Fruit fly (Drosophila melanogaster): ENCODE results near the gene per.

per gene

DNA sequence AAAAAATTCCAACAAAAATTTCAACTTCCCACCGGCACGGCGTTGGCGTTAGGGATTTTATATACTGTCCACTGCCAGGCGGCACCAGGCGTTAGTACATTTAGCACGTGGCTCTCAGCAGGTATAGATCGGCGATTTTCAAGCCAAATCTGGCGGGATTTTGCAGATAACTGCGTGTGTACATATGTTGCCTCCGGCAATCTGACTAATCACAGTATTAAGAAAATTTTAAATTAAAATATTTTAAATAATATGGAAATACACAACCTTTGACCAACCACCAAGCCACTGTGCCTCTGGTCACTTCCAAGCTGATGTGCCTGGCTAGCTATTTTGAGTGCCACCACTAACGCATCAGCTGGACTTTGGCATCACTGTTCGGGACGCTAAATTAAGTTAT lies 46.7 kb downstream of the per start, which contains the start of the genes ttm50 and CG2712 (continued):
- TF ChIP-seq CG16815 (GFP tag; optimal IDR thresholded peaks at IDR 0.05) (no peak), CG1233 (GFP tag; optimal IDR thresholded peaks at IDR 0.05) (no peak), ham (GFP tag; IDR thresholded peaks at IDR 0.05) (no peak), gsb-n (tag; optimal IDR thresholded peaks at IDR 0.05) (no peak), B-H1 (GFP tag; IDR thresholded peaks at IDR 0.05) (no peak), chm (GFP tag; IDR thresholded peaks at IDR 0.05) (no peak), CG7839 (tag; optimal IDR thresholded peaks at IDR 0.05) (no peak), klu (GFP tag; IDR thresholded peaks at IDR 0.05) (0 out of 2 replicates have a peak, but pooled peaks have one; percentile 9), ewg (GFP tag; optimal IDR thresholded peaks at IDR 0.05) (no peak), CG3407 (GFP tag; optimal IDR thresholded peaks at IDR 0.05) (no peak), gcm (GFP tag; optimal IDR thresholded peaks at IDR 0.05) (no peak), sens (GFP tag) (no peak), zf30C (GFP tag; optimal IDR thresholded peaks at IDR 0.05) (no peak), nau (GFP tag; optimal IDR thresholded peaks at IDR 0.05) (no peak), ftz-f1 (GFP tag; optimal IDR thresholded peaks at IDR 0.05) (no peak), CG7271 (tag; optimal IDR thresholded peaks at IDR 0.05) (no peak), MBD-R2 (GFP tag; IDR thresholded peaks at IDR 0.05) (peak; percentile 87), tin (GFP tag; optimal IDR thresholded peaks at IDR 0.05) (peak; percentile 45), dpn (GFP tag; optimal IDR thresholded peaks at IDR 0.05) (peak; percentile 21 to 52), CG30020 (tag; optimal IDR thresholded peaks at IDR 0.05) (peak; percentile 52), CG11504 (tag; optimal IDR thresholded peaks at IDR 0.05) (no peak), twi (tag; optimal IDR thresholded peaks at IDR 0.05) (peak; percentile 66), CG17912 (GFP tag; optimal IDR thresholded peaks at IDR 0.05) (no peak), ERR (GFP tag; optimal IDR thresholded peaks at IDR 0.05) (no peak), Blimp-1 (GFP tag; optimal IDR thresholded peaks at IDR 0.05) (no peak), ATbp (GFP tag; optimal IDR thresholded peaks at IDR 0.05) (no peak), ems (GFP tag; optimal IDR thresholded peaks at IDR 0.05) (no peak), CG7963 (GFP tag; IDR thresholded peaks at IDR 0.05; ENCODE audit: partially characterized antibody) (no peak), slp2 (GFP tag; optimal IDR thresholded peaks at IDR 0.05) (no peak), dysf (GFP tag; IDR thresholded peaks at IDR 0.05) (peak; percentile 70; the same call in 2 of the 3 replicates), nmo (GFP tag; optimal IDR thresholded peaks at IDR 0.05) (peak; percentile 84), CG5953 (GFP tag; IDR thresholded peaks at IDR 0.05) (no peak), dmrt11E (tag; optimal IDR thresholded peaks at IDR 0.05) (peak; percentile 58), caup (GFP tag; optimal IDR thresholded peaks at IDR 0.05; ENCODE audit: severe bottlenecking) (peak; percentile 51), CG8089 (GFP tag; optimal IDR thresholded peaks at IDR 0.05) (no peak), wor (GFP tag; IDR thresholded peaks at IDR 0.05) (no peak), Myb (GFP tag; optimal IDR thresholded peaks at IDR 0.05) (no peak), disco-r (GFP tag; optimal IDR thresholded peaks at IDR 0.05) (no peak), CG32767 (GFP tag; IDR thresholded peaks at IDR 0.05) (no peak), run (tag; optimal IDR thresholded peaks at IDR 0.05) (no peak), CG32772 (GFP tag; IDR thresholded peaks at IDR 0.05) (no peak), CG17361 (GFP tag; IDR thresholded peaks at IDR 0.05) (no peak; the same call in none of the 3 replicates), CG9437 (GFP tag; optimal IDR thresholded peaks at IDR 0.05) (peak; percentile 19), CG10959 (GFP tag; IDR thresholded peaks at IDR 0.05) (no peak), tll (GFP tag; optimal IDR thresholded peaks at IDR 0.05) (peak in 1 of 2 experiments; percentile 4), sim (GFP tag; IDR thresholded peaks at IDR 0.05) (no peak), unpg (GFP tag; optimal IDR thresholded peaks at IDR 0.05) (no peak), CG17186 (GFP tag; optimal IDR thresholded peaks at IDR 0.05) (peak; percentile 94), CG6683 (GFP tag; optimal IDR thresholded peaks at IDR 0.05) (peak; percentile 15), Hmx (GFP tag; optimal IDR thresholded peaks at IDR 0.05) (no peak), inv (GFP tag; IDR thresholded peaks at IDR 0.05; ENCODE audit: partially characterized antibody) (no peak)

Data from whole organism, embryonic.